Fruit fly (Drosophila melanogaster) whole organism, prepupa: ENCODE measurements around the gene CG7194.

ENCODE experiments used
- Blimp-1 ChIP-seq: fragments of 200-800 bp; sonication (Bioruptor generic); optimal IDR thresholded peaks from 3 replicates; lab custom pipeline; 2017; ENCODE audit warnings: missing biosample characterization, missing genetic modification characterization, mild to moderate bottlenecking, moderate library complexity, missing genetic modification reagents
- CG10631 ChIP-seq: fragments of 200-800 bp; sonication (Bioruptor generic); optimal IDR thresholded peaks from 2 replicates; lab custom pipeline; 2016; ENCODE audit warnings: missing biosample characterization, missing genetic modification characterization
- CG11294 ChIP-seq: fragments of 200-800 bp; sonication (Bioruptor generic); IDR thresholded peaks from 2 replicates; pipeline ENCODE4 v1.3.6; 2022; ENCODE audit warnings: missing biosample characterization, missing genetic modification characterization
- CG11762 ChIP-seq: fragments of 200-800 bp; sonication (Bioruptor generic); optimal IDR thresholded peaks from 3 replicates; lab custom pipeline; 2016; ENCODE audit warnings: missing biosample characterization, missing genetic modification characterization; ENCODE audit not compliant: insufficient read depth
- CG11902 ChIP-seq: fragments of 200-800 bp; sonication (Bioruptor generic); optimal IDR thresholded peaks from 3 replicates; lab custom pipeline; 2016; ENCODE audit warnings: missing biosample characterization, missing genetic modification characterization
- CG15336 ChIP-seq: fragments of 200-800 bp; sonication (Bioruptor generic); IDR thresholded peaks from 2 replicates; pipeline ENCODE4 v1.3.6; 2022; ENCODE audit warnings: missing biosample characterization, missing genetic modification characterization
- CG1621 ChIP-seq: fragments of 200-800 bp; sonication (Bioruptor generic); optimal IDR thresholded peaks from 3 replicates; lab custom pipeline; 2018; ENCODE audit warnings: missing biosample characterization, mild to moderate bottlenecking, missing genetic modification characterization
- CG3032 ChIP-seq: fragments of 200-800 bp; optimal IDR thresholded peaks from 2 replicates; lab custom pipeline; 2019; ENCODE audit warnings: missing biosample characterization, mild to moderate bottlenecking, missing genetic modification characterization, moderate library complexity
- CG31627 ChIP-seq: fragments of 200-800 bp; sonication (Bioruptor generic); optimal IDR thresholded peaks from 3 replicates; lab custom pipeline; 2016; ENCODE audit warnings: missing biosample characterization, missing genetic modification characterization
- CG32006 ChIP-seq: fragments of 200-800 bp; sonication (Bioruptor generic); optimal IDR thresholded peaks from 3 replicates; lab custom pipeline; 2017; ENCODE audit warnings: missing biosample characterization, mild to moderate bottlenecking, missing genetic modification characterization
- CG3919 ChIP-seq: fragments of 200-800 bp; sonication (Bioruptor generic); optimal IDR thresholded peaks from 3 replicates; lab custom pipeline; 2016; ENCODE audit warnings: missing biosample characterization, missing genetic modification characterization
- CG6276 ChIP-seq: fragments of 200-800 bp; sonication (Bioruptor generic); optimal IDR thresholded peaks from 2 replicates; lab custom pipeline; 2017; ENCODE audit warnings: missing biosample characterization, mild to moderate bottlenecking, missing genetic modification characterization
- CG6808 ChIP-seq: fragments of 200-800 bp; sonication (Bioruptor generic); optimal IDR thresholded peaks from 3 replicates; lab custom pipeline; 2017; ENCODE audit warnings: missing biosample characterization, missing genetic modification characterization, mild to moderate bottlenecking, moderate library complexity, missing genetic modification reagents
- CG8119 ChIP-seq: fragments of 200-800 bp; sonication (Bioruptor generic); IDR thresholded peaks from 3 replicates; pipeline ENCODE4 v1.3.6; 2022; ENCODE audit warnings: missing biosample characterization, missing genetic modification characterization
- CG8319 ChIP-seq: fragments of 200-800 bp; sonication (Bioruptor generic); optimal IDR thresholded peaks from 3 replicates; lab custom pipeline; 2016; ENCODE audit warnings: missing biosample characterization, missing genetic modification characterization
- Eip75B ChIP-seq: fragments of 200-800 bp; sonication (Bioruptor generic); optimal IDR thresholded peaks from 3 replicates; lab custom pipeline; 2016; ENCODE audit warnings: missing biosample characterization, missing genetic modification characterization
- Eip78C ChIP-seq: fragments of 200-800 bp; sonication (Bioruptor generic); peaks from one replicate; lab custom pipeline; 2016; ENCODE audit warnings: missing biosample characterization, missing genetic modification characterization
- Eip93F ChIP-seq: fragments of 200-800 bp; sonication (Bioruptor generic); optimal IDR thresholded peaks from 2 replicates; lab custom pipeline; 2016; ENCODE audit warnings: missing biosample characterization, mild to moderate bottlenecking, missing genetic modification characterization
- Ets21C ChIP-seq: fragments of 200-800 bp; sonication (Bioruptor generic); optimal IDR thresholded peaks from 3 replicates; lab custom pipeline; 2016; ENCODE audit warnings: missing biosample characterization, missing genetic modification characterization
- Ets96B ChIP-seq: fragments of 200-800 bp; optimal IDR thresholded peaks from 2 replicates; lab custom pipeline; 2019; ENCODE audit warnings: missing biosample characterization, mild to moderate bottlenecking, missing genetic modification characterization, moderate library complexity
- Hr38 ChIP-seq: sonication (Bioruptor generic); optimal IDR thresholded peaks from 2 replicates; lab custom pipeline; 2016; ENCODE audit warnings: missing biosample characterization, missing genetic modification characterization
- Hr39 ChIP-seq: fragments of 200-800 bp; sonication (Bioruptor generic); optimal IDR thresholded peaks from 2 replicates; lab custom pipeline; 2016; ENCODE audit warnings: missing biosample characterization, missing genetic modification characterization
- Hr4 ChIP-seq: fragments of 200-800 bp; sonication (Bioruptor generic); optimal IDR thresholded peaks from 3 replicates; lab custom pipeline; 2016; ENCODE audit warnings: missing biosample characterization, missing genetic modification characterization
- OdsH ChIP-seq: fragments of 200-800 bp; sonication (Bioruptor generic); optimal IDR thresholded peaks from 3 replicates; lab custom pipeline; 2016; ENCODE audit warnings: missing biosample characterization, missing genetic modification characterization
- Sox102F ChIP-seq: fragments of 200-800 bp; sonication (Bioruptor generic); optimal IDR thresholded peaks from 2 replicates; lab custom pipeline; 2016; ENCODE audit warnings: missing biosample characterization, mild to moderate bottlenecking, missing genetic modification characterization
- Sox15 ChIP-seq: fragments of 200-800 bp; sonication (Bioruptor generic); optimal IDR thresholded peaks from 3 replicates; lab custom pipeline; 2016; ENCODE audit warnings: missing biosample characterization, missing genetic modification characterization
- achi ChIP-seq: fragments of 200-800 bp; sonication (Bioruptor generic); optimal IDR thresholded peaks from 3 replicates; lab custom pipeline; 2016; ENCODE audit warnings: missing biosample characterization, missing genetic modification characterization
- acj6 ChIP-seq: fragments of 200-800 bp; sonication (Bioruptor generic); optimal IDR thresholded peaks from 3 replicates; lab custom pipeline; 2016; ENCODE audit warnings: missing biosample characterization, missing genetic modification characterization
- cyc ChIP-seq: fragments of 200-800 bp; sonication (Bioruptor generic); optimal IDR thresholded peaks from 3 replicates; lab custom pipeline; 2016; ENCODE audit warnings: missing biosample characterization, missing genetic modification characterization
- dac ChIP-seq: fragments of 200-800 bp; sonication (Bioruptor generic); optimal IDR thresholded peaks from 2 replicates; lab custom pipeline; 2017; ENCODE audit warnings: missing biosample characterization, mild to moderate bottlenecking, missing genetic modification characterization
- esn ChIP-seq: fragments of 200-800 bp; sonication (Bioruptor generic); optimal IDR thresholded peaks from 2 replicates; lab custom pipeline; 2016; ENCODE audit warnings: missing biosample characterization, mild to moderate bottlenecking, missing genetic modification characterization, moderate library complexity
- fd59A ChIP-seq: fragments of 200-800 bp; sonication (Bioruptor generic); optimal IDR thresholded peaks from 2 replicates; lab custom pipeline; 2017; ENCODE audit warnings: missing biosample characterization, mild to moderate bottlenecking, missing genetic modification characterization, missing genetic modification reagents
- fd85E ChIP-seq: fragments of 200-800 bp; sonication (Bioruptor generic); optimal IDR thresholded peaks from 3 replicates; lab custom pipeline; 2016; ENCODE audit warnings: missing biosample characterization, missing genetic modification characterization
- fkh ChIP-seq: fragments of 200-800 bp; sonication (Bioruptor generic); optimal IDR thresholded peaks from 3 replicates; lab custom pipeline; 2017; ENCODE audit warnings: missing biosample characterization, mild to moderate bottlenecking, missing genetic modification characterization, moderate library complexity
- lz ChIP-seq: fragments of 200-800 bp; sonication (Bioruptor generic); optimal IDR thresholded peaks from 3 replicates; lab custom pipeline; 2016; ENCODE audit warnings: missing biosample characterization, missing genetic modification characterization
- net ChIP-seq: fragments of 200-800 bp; sonication (Bioruptor generic); optimal IDR thresholded peaks from 3 replicates; lab custom pipeline; 2016; ENCODE audit warnings: missing biosample characterization, missing genetic modification characterization
- pdm3 ChIP-seq: fragments of 200-800 bp; sonication (Bioruptor generic); optimal IDR thresholded peaks from 3 replicates; lab custom pipeline; 2016; ENCODE audit warnings: missing biosample characterization, missing genetic modification characterization
- salr ChIP-seq, 2 experiments: fragments of 200-800 bp; sonication (Bioruptor generic); optimal IDR thresholded peaks; 3 replicates each; lab custom pipeline; 2016 to 2018; ENCODE audit warnings: missing biosample characterization in 2 of 2, missing genetic modification characterization in 2 of 2, mild to moderate bottlenecking in 1 of 2
- ss ChIP-seq, 2 experiments: fragments of 200-800 bp; sonication (Bioruptor generic); optimal IDR thresholded peaks; 2 replicates in 1 of 2; 3 replicates in 1 of 2; lab custom pipeline; 2017 to 2018; ENCODE audit warnings: mild to moderate bottlenecking in 2 of 2, missing biosample characterization in 2 of 2, missing genetic modification characterization in 2 of 2, moderate library complexity in 1 of 2
- svp ChIP-seq: fragments of 200-800 bp; sonication (Bioruptor generic); peaks from one replicate; lab custom pipeline; 2016; ENCODE audit warnings: missing biosample characterization, missing genetic modification characterization
- topi ChIP-seq: fragments of 200-800 bp; sonication (Bioruptor generic); optimal IDR thresholded peaks from 3 replicates; lab custom pipeline; 2016; ENCODE audit warnings: missing biosample characterization, missing genetic modification characterization
- vri ChIP-seq: fragments of 200-800 bp; sonication (Bioruptor generic); optimal IDR thresholded peaks from 3 replicates; lab custom pipeline; 2016; ENCODE audit warnings: missing biosample characterization, mild to moderate bottlenecking, missing genetic modification characterization

Gene CG7194

DNA sequence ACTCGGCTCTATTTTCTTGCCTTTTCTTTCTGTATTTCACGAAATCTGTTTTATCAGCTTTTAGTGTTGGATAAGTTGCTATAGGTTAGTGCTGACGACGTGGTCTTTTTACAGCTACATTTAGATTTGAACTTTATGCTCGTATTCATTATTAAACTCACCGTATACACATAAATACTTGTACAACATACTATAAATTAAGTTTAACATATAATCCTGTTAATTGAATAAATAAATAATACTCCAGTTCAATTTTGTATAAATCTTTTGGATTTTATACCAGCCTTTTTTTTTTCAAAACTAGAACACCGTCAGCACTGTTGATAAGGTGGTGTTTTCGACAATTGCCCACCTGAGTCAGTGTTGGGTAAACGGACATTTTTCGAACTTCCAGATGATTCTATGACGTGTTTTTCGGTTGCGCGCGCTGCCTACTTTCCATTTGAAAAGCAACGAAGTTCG, 5.1 kb upstream of the CG7194 start, which contains the start of gene BI-1 (continued):
- TF ChIP-seq lz (peak; percentile 69), CG6276 (GFP tag; lab: Kevin White, UChicago) (no peak), Ets96B (tag; lab: Kevin White, UChicago) (peak; percentile 39), CG3032 (peak; percentile 66), salr (GFP tag; optimal IDR thresholded peaks at IDR 0.05; lab: Kevin White, UChicago) (no peak), Hr39 (no peak), topi (GFP tag; lab: Kevin White, UChicago) (peak; percentile 75), Hr4 (GFP tag; lab: Kevin White, UChicago) (no peak), CG8119 (peak; percentile 22; the same call in 1 of the 3 replicates), CG11294 (GFP tag; lab: Robert Waterston, UW) (no peak), CG1621 (no peak), CG3919 (GFP tag; lab: Kevin White, UChicago) (no peak), Eip93F (GFP tag; lab: Kevin White, UChicago) (no peak), CG15336 (GFP tag; lab: Robert Waterston, UW) (no peak), CG31627 (GFP tag; lab: Kevin White, UChicago) (peak; percentile 22), CG11902 (no peak), achi (no peak), OdsH (GFP tag; lab: Kevin White, UChicago) (no peak), Blimp-1 (no peak), CG10631 (GFP tag; lab: Kevin White, UChicago) (no peak)

DNA sequence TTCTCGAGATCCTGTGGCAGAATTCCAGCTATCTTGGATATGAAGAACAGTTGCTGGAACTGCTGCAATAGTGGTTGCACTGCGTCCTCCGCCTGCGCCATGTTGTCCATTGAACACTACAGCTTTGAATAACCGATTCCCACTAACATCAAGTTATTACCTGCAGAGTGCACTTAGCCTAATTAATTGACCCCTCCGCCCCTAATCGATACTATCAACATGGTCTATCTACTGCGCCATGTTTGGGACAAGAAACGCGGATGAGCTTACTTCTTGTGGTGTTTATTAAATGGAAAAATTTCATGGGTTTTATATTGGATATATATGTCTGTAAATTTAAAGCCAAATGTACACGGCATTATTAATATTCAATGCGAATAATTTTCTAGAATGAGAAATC, 3.0 kb upstream of the CG7194 start, which contains the start of gene Gr66a:
Gene Gr66a (minus strand): TSS at position 101 of the 400 bp plus-strand sequence.
- no peak for TF ChIP-seq CG11902
- TF ChIP-seq Sox102F (GFP tag; lab: Kevin White, UChicago): no peak
- no peak for TF ChIP-seq CG8119
- no peak for TF ChIP-seq lz
- no peak for TF ChIP-seq fd59A (GFP tag; lab: Kevin White, UChicago)
- no peak for TF ChIP-seq CG6808 (GFP tag; lab: Kevin White, UChicago)
- TF ChIP-seq achi: no peak
- TF ChIP-seq Hr39: no peak
- no peak for TF ChIP-seq Eip75B
- TF ChIP-seq svp (GFP tag; lab: Kevin White, UChicago): no peak
- no peak for TF ChIP-seq topi (GFP tag; lab: Kevin White, UChicago)
- no peak for TF ChIP-seq acj6 (GFP tag; lab: Kevin White, UChicago)

DNA sequence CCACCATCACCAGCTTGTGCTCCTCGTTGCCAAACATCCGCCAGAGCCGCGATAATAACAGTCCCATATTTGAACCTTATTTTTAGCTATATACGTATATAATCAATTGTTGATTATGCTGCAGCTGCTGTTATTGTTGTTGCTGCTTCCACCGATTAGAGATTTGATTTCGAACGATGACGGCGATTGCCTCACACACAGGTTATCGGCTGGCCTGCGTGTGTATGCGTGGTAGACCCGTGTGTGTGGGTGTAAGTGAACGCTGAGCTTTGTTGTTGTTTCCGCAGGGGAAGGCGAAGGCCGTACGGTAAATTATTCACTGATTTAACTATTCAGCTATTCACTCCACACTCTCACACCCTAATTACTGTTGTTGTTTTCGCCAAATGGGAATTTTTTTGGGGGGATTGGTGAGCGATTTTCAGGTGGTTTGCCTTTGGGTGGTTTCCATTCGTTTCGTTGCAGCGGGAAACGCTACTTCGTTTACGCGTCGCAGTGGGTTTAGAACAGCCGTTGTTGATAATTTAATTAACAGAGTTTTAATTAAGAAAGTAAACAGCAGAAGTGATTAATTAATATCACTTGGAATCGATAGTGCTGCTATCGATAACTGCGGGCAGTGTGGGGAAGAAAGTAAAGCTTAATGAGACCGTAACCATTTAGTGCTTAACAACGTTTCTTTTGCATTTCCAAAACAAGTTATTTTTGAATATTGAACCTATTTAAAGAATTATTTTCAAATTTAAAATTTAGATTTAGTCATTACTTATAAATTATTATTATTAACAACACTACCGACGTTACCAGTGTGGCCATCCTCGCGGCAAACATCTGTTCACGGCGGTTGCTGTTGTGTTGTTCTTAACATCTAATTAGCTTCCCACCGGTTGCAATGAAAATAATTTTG, 4.4 kb downstream of the CG7194 start, which contains the start of the genes Arl5 and CG13671:
Gene Arl5 (minus strand): TSS at position 616 of the 907 bp plus-strand sequence.
Gene CG13671 (plus strand): TSS at position 841 of the 907 bp plus-strand sequence.
- TF ChIP-seq Sox15 (peak; percentile 59), OdsH (GFP tag; lab: Kevin White, UChicago) (peak; percentile 86), Sox102F (GFP tag; lab: Kevin White, UChicago) (no peak), fd59A (GFP tag; lab: Kevin White, UChicago) (peak; percentile 17), salr (GFP tag; optimal IDR thresholded peaks at IDR 0.05; lab: Kevin White, UChicago) (peak in 1 of 2 experiments; percentile 71), CG11902 (peak; percentile 67), CG6808 (GFP tag; lab: Kevin White, UChicago) (peak; percentile 20), Eip78C (GFP tag; lab: Kevin White, UChicago) (peak; percentile 91), CG8319 (GFP tag; lab: Kevin White, UChicago) (peak; percentile 73), CG32006 (no peak), Hr4 (GFP tag; lab: Kevin White, UChicago) (peak; percentile 69), Hr38 (GFP tag; lab: Kevin White, UChicago) (no peak), Eip75B (no peak), CG10631 (GFP tag; lab: Kevin White, UChicago) (peak; percentile 87), ss (GFP tag; optimal IDR thresholded peaks at IDR 0.05; lab: Kevin White, UChicago) (peak in 1 of 2 experiments; percentile 40), CG31627 (GFP tag; lab: Kevin White, UChicago) (peak; percentile 75), CG8119 (peak; percentile 59; the same call in 2 of the 3 replicates), fkh (peak; percentile 92), vri (GFP tag; lab: Kevin White, UChicago) (peak; percentile 59), Ets96B (tag; lab: Kevin White, UChicago) (peak; percentile 63), CG15336 (GFP tag; lab: Robert Waterston, UW) (peak; percentile 54; the same call in 1 of the 2 replicates), CG11294 (GFP tag; lab: Robert Waterston, UW) (0 out of 2 replicates have a peak, but pooled peaks have one; percentile 48), cyc (GFP tag; lab: Kevin White, UChicago) (peak; percentile 72), dac (GFP tag; lab: Kevin White, UChicago) (peak; percentile 21), Eip93F (GFP tag; lab: Kevin White, UChicago) (peak; percentile 58), pdm3 (GFP tag; lab: Kevin White, UChicago) (no peak), net (GFP tag; lab: Kevin White, UChicago) (peak; percentile 65), CG11762 (GFP tag; lab: Kevin White, UChicago) (peak; percentile 67), achi (peak; percentile 74), esn (GFP tag; lab: Kevin White, UChicago) (peak; percentile 83), Ets21C (GFP tag; lab: Kevin White, UChicago) (no peak), CG1621 (no peak), fd85E (no peak)
